Worm (Caenorhabditis elegans) whole organism, late embryonic: ENCODE data around the gene tebp-2.
A peak's percentile ranks its signal among the peaks of the same experiment; 100 is the strongest.

Experiments used
- C08G9.2 ChIP-seq: sonication (generic microtip); optimal IDR thresholded peaks from 2 replicates; lab custom pipeline; 2016; ENCODE audit warnings: mild to moderate bottlenecking, missing genetic modification characterization, moderate library complexity, missing compliant biosample characterization
- ceh-14 ChIP-seq: sonication (generic microtip); optimal IDR thresholded peaks from 2 replicates; lab custom pipeline; 2016; ENCODE audit warnings: missing genotype, missing genetic modification characterization, missing compliant biosample characterization
- ceh-18 ChIP-seq: sonication (generic microtip); optimal IDR thresholded peaks from 2 replicates; lab custom pipeline; 2016; ENCODE audit warnings: missing genetic modification characterization, missing compliant biosample characterization
- ceh-19 ChIP-seq: fragments of 200-800 bp; sonication (Bioruptor generic); optimal IDR thresholded peaks from 2 replicates; lab custom pipeline; 2018; ENCODE audit warnings: mild to moderate bottlenecking, missing genetic modification characterization, missing compliant biosample characterization
- ceh-24 ChIP-seq: sonication (generic microtip); optimal IDR thresholded peaks from 2 replicates; lab custom pipeline; 2016; ENCODE audit warnings: mild to moderate bottlenecking, missing genetic modification characterization, missing compliant biosample characterization
- ceh-31 ChIP-seq: sonication (generic microtip); optimal IDR thresholded peaks from 2 replicates; lab custom pipeline; 2016; ENCODE audit warnings: missing genetic modification characterization, missing compliant biosample characterization
- ceh-34 ChIP-seq: sonication (generic microtip); optimal IDR thresholded peaks from 2 replicates; lab custom pipeline; 2016; ENCODE audit warnings: mild to moderate bottlenecking, missing genetic modification characterization, missing compliant biosample characterization
- ceh-48 ChIP-seq: sonication (generic microtip); optimal IDR thresholded peaks from 2 replicates; lab custom pipeline; 2016; ENCODE audit warnings: missing genetic modification characterization, inconsistent platforms, missing compliant biosample characterization
- ceh-6 ChIP-seq: fragments of 200-800 bp; sonication (Bioruptor generic); optimal IDR thresholded peaks from 2 replicates; lab custom pipeline; 2018; ENCODE audit warnings: mild to moderate bottlenecking, missing genetic modification characterization, missing compliant biosample characterization
- dmd-4 ChIP-seq: sonication (generic microtip); optimal IDR thresholded peaks from 2 replicates; lab custom pipeline; 2016; ENCODE audit warnings: borderline replicate concordance, missing genetic modification characterization, missing compliant biosample characterization
- elt-4 ChIP-seq: sonication (generic microtip); optimal IDR thresholded peaks from 2 replicates; lab custom pipeline; 2016; ENCODE audit warnings: missing genetic modification characterization, missing compliant biosample characterization
- ets-4 ChIP-seq: sonication (generic microtip); optimal IDR thresholded peaks from 2 replicates; lab custom pipeline; 2016; ENCODE audit warnings: missing genetic modification characterization, missing compliant biosample characterization
- fkh-10 ChIP-seq: fragments of 150-350 bp; optimal IDR thresholded peaks from 2 replicates; lab custom pipeline; 2014; ENCODE audit warnings: missing biosample characterization, missing genetic modification reagents, missing genetic modification characterization
- hlh-15 ChIP-seq: sonication (generic microtip); optimal IDR thresholded peaks from 2 replicates; lab custom pipeline; 2016; ENCODE audit warnings: missing genetic modification characterization, missing compliant biosample characterization
- hlh-30 ChIP-seq: sonication (generic microtip); optimal IDR thresholded peaks from 2 replicates; lab custom pipeline; 2017; ENCODE audit warnings: antibody characterized with exemption, missing genetic modification characterization, missing compliant biosample characterization; ENCODE audit not compliant: insufficient read depth
- hlh-6 ChIP-seq: sonication (generic microtip); optimal IDR thresholded peaks from 2 replicates; lab custom pipeline; 2016; ENCODE audit warnings: missing genotype, missing genetic modification characterization, missing compliant biosample characterization
- hlh-8 ChIP-seq: sonication (generic microtip); optimal IDR thresholded peaks from 2 replicates; lab custom pipeline; 2016; ENCODE audit warnings: missing genotype, missing genetic modification characterization, missing compliant biosample characterization
- lim-6 ChIP-seq: sonication (generic microtip); optimal IDR thresholded peaks from 2 replicates; lab custom pipeline; 2016; ENCODE audit warnings: missing genetic modification characterization, missing compliant biosample characterization
- madf-2 ChIP-seq: sonication (generic microtip); optimal IDR thresholded peaks from 2 replicates; lab custom pipeline; 2017; ENCODE audit warnings: missing genetic modification characterization, missing compliant biosample characterization
- nfya-1 ChIP-seq: sonication (generic microtip); optimal IDR thresholded peaks from 2 replicates; lab custom pipeline; 2017; ENCODE audit warnings: missing genetic modification characterization, mild to moderate bottlenecking, missing compliant biosample characterization, antibody characterized with exemption, moderate library complexity
- nhr-11 ChIP-seq: fragments of 150-350 bp; optimal IDR thresholded peaks from 2 replicates; lab custom pipeline; 2014; ENCODE audit warnings: missing biosample characterization, missing genetic modification characterization
- pax-1 ChIP-seq: fragments of 150-350 bp; optimal IDR thresholded peaks from 2 replicates; lab custom pipeline; 2014; ENCODE audit warnings: missing biosample characterization, missing genetic modification characterization
- pha-2 ChIP-seq: sonication (generic microtip); optimal IDR thresholded peaks from 2 replicates; lab custom pipeline; 2017; ENCODE audit warnings: mild to moderate bottlenecking, missing genetic modification characterization, missing compliant biosample characterization
- pha-4 ChIP-seq: fragments of 150-350 bp; optimal IDR thresholded peaks from 2 replicates; lab custom pipeline; 2018; ENCODE audit warnings: missing biosample characterization, missing genetic modification reagents, missing genetic modification characterization
- rnt-1 ChIP-seq: sonication (generic microtip); optimal IDR thresholded peaks from 2 replicates; lab custom pipeline; 2016; ENCODE audit warnings: missing genetic modification characterization, missing compliant biosample characterization
- tbx-2 ChIP-seq: sonication (generic microtip); optimal IDR thresholded peaks from 2 replicates; lab custom pipeline; 2016; ENCODE audit warnings: missing genetic modification characterization, missing compliant biosample characterization
- ttx-3 ChIP-seq: sonication (generic microtip); optimal IDR thresholded peaks from 2 replicates; lab custom pipeline; 2016; ENCODE audit warnings: missing genetic modification reagents, missing genetic modification characterization, missing compliant biosample characterization
- unc-3 ChIP-seq, 2 experiments: fragments of 200-800 bp in 1 of 2; sonication (Bioruptor generic) in 1 of 2; sonication (generic microtip) in 1 of 2; conservative IDR thresholded peaks in 1 of 2; optimal IDR thresholded peaks in 1 of 2; 2 replicates each; pipeline versions ENCODE4 v1.3.6 to Lab custom; 2016 to 2022; ENCODE audit warnings: missing compliant biosample characterization in 2 of 2, missing genetic modification characterization in 2 of 2, missing genetic modification reagents in 1 of 2
- unc-42 ChIP-seq: sonication (generic microtip); optimal IDR thresholded peaks from 2 replicates; lab custom pipeline; 2016; ENCODE audit warnings: missing genotype, missing genetic modification characterization, missing compliant biosample characterization
- ztf-16 ChIP-seq: sonication (generic microtip); optimal IDR thresholded peaks from 2 replicates; lab custom pipeline; 2017; ENCODE audit warnings: missing genetic modification characterization, missing compliant biosample characterization

The tebp-2 gene

ce11 chrIV:5535780-5536179 is 5.6 kb upstream of the tebp-2 start (continued):
- TF ChIP-seq ttx-3 (tag; lab: Kevin White, UChicago) (no peak), fkh-10 (GFP tag; lab: Kevin White, UChicago) (no peak), ceh-18 (tag; lab: Kevin White, UChicago) (no peak)

- TF ChIP-seq hlh-30 (tag; lab: Kevin White, UChicago) (peak; percentile 56), hlh-15 (tag; lab: Kevin White, UChicago) (peak; percentile 12), ceh-34 (tag; lab: Kevin White, UChicago) (peak; percentile 21), dmd-4 (tag; lab: Kevin White, UChicago) (no peak)
Measured at ce11 chrIV:5537813-5538538, 3.5 kb upstream of the tebp-2 start, which contains the start of the genes fem-1 and drp-1. TSS of gene fem-1 (minus strand) at chrIV:5537962. TSS of gene drp-1 (plus strand) at chrIV:5538488.

- no peak for TF ChIP-seq fkh-10 (GFP tag; lab: Kevin White, UChicago)
- TF ChIP-seq hlh-8 = no peak
- TF ChIP-seq ceh-18 (tag; lab: Kevin White, UChicago) = no peak
- TF ChIP-seq pha-4 (tag; lab: Kevin White, UChicago) = no peak
- TF ChIP-seq pha-2 (tag; lab: Kevin White, UChicago) = no peak
- no peak for TF ChIP-seq lim-6 (tag; lab: Kevin White, UChicago)
- TF ChIP-seq ceh-24 (tag; lab: Kevin White, UChicago) = no peak
- no peak for TF ChIP-seq nhr-11
- no peak for TF ChIP-seq dmd-4 (tag; lab: Kevin White, UChicago)
- no peak for TF ChIP-seq ceh-14 (tag; lab: Kevin White, UChicago)
- TF ChIP-seq elt-4 (tag; lab: Kevin White, UChicago) = no peak
- no peak for TF ChIP-seq pax-1 (tag; lab: Kevin White, UChicago)
- no peak for TF ChIP-seq rnt-1
- TF ChIP-seq, all 69 proteins: peak for 0
Measured at ce11 chrIV:5544609-5545214, 3.3 kb downstream of the tebp-2 start, which contains the start of gene cec-6. TSS of gene cec-6 (plus strand) at chrIV:5544860.

- peak; percentile 43 for TF ChIP-seq C08G9.2
- no peak for TF ChIP-seq unc-42 (tag; lab: Kevin White, UChicago)
- TF ChIP-seq ceh-31 (tag; lab: Kevin White, UChicago) = peak; percentile 65
- TF ChIP-seq ets-4 = peak; percentile 34
- TF ChIP-seq tbx-2 (tag; lab: Kevin White, UChicago) = peak; percentile 23
- TF ChIP-seq hlh-6 (tag; lab: Kevin White, UChicago) = no peak
- TF ChIP-seq, all 69 proteins: peak for 4
Measured at ce11 chrIV:5548843-5549242, 7.4 kb downstream of the tebp-2 start.

- TF ChIP-seq ceh-48 (tag; lab: Kevin White, UChicago) (no peak), nfya-1 (peak; percentile 33), hlh-15 (tag; lab: Kevin White, UChicago) (no peak), lim-6 (tag; lab: Kevin White, UChicago) (no peak), ceh-6 (GFP tag; lab: Kevin White, UChicago) (no peak), madf-2 (tag; lab: Kevin White, UChicago) (no peak), dmd-4 (tag; lab: Kevin White, UChicago) (no peak)
Measured at ce11 chrIV:5550676-5551184, 9.3 kb downstream of the tebp-2 start, which contains the start of gene ari-2. TSS of gene ari-2 (plus strand) at chrIV:5551134.

ce11 chrIV:5554168-5554567 is 12.7 kb downstream of the tebp-2 start:
- TF ChIP-seq dmd-4 (tag; lab: Kevin White, UChicago) (no peak), ztf-16 (tag; lab: Kevin White, UChicago) (no peak), ceh-19 (GFP tag; lab: Kevin White, UChicago) (no peak), unc-3 (GFP tag; conservative IDR thresholded peaks at IDR 0.05; lab: Robert Waterston, UW) (no peak), unc-3 (tag; optimal IDR thresholded peaks at IDR 0.05; lab: Kevin White, UChicago) (no peak), ttx-3 (tag; lab: Kevin White, UChicago) (no peak)
